Worm (Caenorhabditis elegans) whole organism, L2 larva: ENCODE measurements around the gene T28C12.15.

Experiments
- C34F6.9 ChIP-seq: fragments of 150-350 bp; optimal IDR thresholded peaks from 2 replicates; lab custom pipeline; 2014; ENCODE audit warnings: missing biosample characterization, missing genetic modification characterization
- R02D3.7 ChIP-seq: fragments of 150-350 bp; optimal IDR thresholded peaks from 2 replicates; lab custom pipeline; 2014; ENCODE audit warnings: missing biosample characterization, missing genetic modification characterization
- Y55F3AM.14 ChIP-seq: fragments of 200-800 bp; sonication (Bioruptor generic); optimal IDR thresholded peaks from 2 replicates; lab custom pipeline; 2018; ENCODE audit warnings: mild to moderate bottlenecking, missing genetic modification characterization, missing compliant biosample characterization
- ZK546.5 ChIP-seq: sonication (generic microtip); optimal IDR thresholded peaks from 2 replicates; lab custom pipeline; 2017; ENCODE audit warnings: missing biosample characterization, missing genetic modification characterization
- ama-1 ChIP-seq: fragments of 150-350 bp; optimal IDR thresholded peaks from 2 replicates; lab custom pipeline; 2018; ENCODE audit warnings: inconsistent platforms
- blmp-1 ChIP-seq: sonication (generic microtip); optimal IDR thresholded peaks from 2 replicates; lab custom pipeline; 2017; ENCODE audit warnings: missing genetic modification characterization, mild to moderate bottlenecking, missing compliant biosample characterization, antibody characterized with exemption, moderate library complexity; ENCODE audit not compliant: insufficient read depth
- ceh-16 ChIP-seq: fragments of 150-350 bp; optimal IDR thresholded peaks from 2 replicates; lab custom pipeline; 2014; ENCODE audit warnings: missing biosample characterization, missing genetic modification characterization
- ceh-82 ChIP-seq: fragments of 150-350 bp; optimal IDR thresholded peaks from 2 replicates; lab custom pipeline; 2014; ENCODE audit warnings: missing biosample characterization, missing genetic modification characterization
- crh-2 ChIP-seq: sonication (generic microtip); optimal IDR thresholded peaks from 2 replicates; lab custom pipeline; 2017; ENCODE audit warnings: missing biosample characterization, missing genetic modification characterization
- dmd-4 ChIP-seq: sonication (generic microtip); optimal IDR thresholded peaks from 2 replicates; lab custom pipeline; 2017; ENCODE audit warnings: missing biosample characterization, missing genetic modification characterization
- egl-27 ChIP-seq: sonication (generic microtip); optimal IDR thresholded peaks from 3 replicates; lab custom pipeline; 2017; ENCODE audit warnings: missing biosample characterization, missing genetic modification reagents, missing genetic modification characterization
- elt-1 ChIP-seq: fragments of 150-350 bp; optimal IDR thresholded peaks from 2 replicates; lab custom pipeline; 2014; ENCODE audit warnings: missing biosample characterization, missing genetic modification characterization
- elt-3 ChIP-seq: sonication (generic microtip); optimal IDR thresholded peaks from 2 replicates; lab custom pipeline; 2017; ENCODE audit warnings: missing biosample characterization, missing genetic modification characterization
- fos-1 ChIP-seq: fragments of 150-350 bp; optimal IDR thresholded peaks from 2 replicates; lab custom pipeline; 2014; ENCODE audit warnings: missing biosample characterization, missing genetic modification characterization
- gmeb-1 ChIP-seq: fragments of 150-350 bp; optimal IDR thresholded peaks from 2 replicates; lab custom pipeline; 2014; ENCODE audit warnings: missing biosample characterization, missing genetic modification characterization
- lin-11 ChIP-seq: fragments of 150-350 bp; sonication (generic microtip); optimal IDR thresholded peaks from 2 replicates; lab custom pipeline; 2014; ENCODE audit warnings: missing biosample characterization, missing genetic modification characterization, inconsistent platforms, mixed read lengths
- lin-13 ChIP-seq: fragments of 150-350 bp; optimal IDR thresholded peaks from 2 replicates; lab custom pipeline; 2014; ENCODE audit warnings: missing biosample characterization, missing genetic modification reagents, missing genetic modification characterization
- lsy-2 ChIP-seq, 2 experiments: fragments of 150-350 bp in 1 of 2; sonication (generic microtip) in 1 of 2; optimal IDR thresholded peaks; 2 replicates each; lab custom pipeline; 2014 to 2017; ENCODE audit warnings: missing biosample characterization in 2 of 2, missing genetic modification characterization in 2 of 2
- mab-5 ChIP-seq: fragments of 150-350 bp; optimal IDR thresholded peaks from 2 replicates; lab custom pipeline; 2014; ENCODE audit warnings: missing biosample characterization, missing genetic modification characterization
- mbf-1 ChIP-seq: sonication (generic microtip); optimal IDR thresholded peaks from 2 replicates; lab custom pipeline; 2017; ENCODE audit warnings: missing biosample characterization, missing genetic modification characterization
- mdl-1 ChIP-seq, 2 experiments: fragments of 150-350 bp in 1 of 2; sonication (generic microtip) in 1 of 2; optimal IDR thresholded peaks; 2 replicates each; lab custom pipeline; 2017; ENCODE audit warnings: missing biosample characterization in 2 of 2, missing genetic modification characterization in 2 of 2
- nhr-11 ChIP-seq: fragments of 150-350 bp; optimal IDR thresholded peaks from 2 replicates; lab custom pipeline; 2014; ENCODE audit warnings: missing biosample characterization, missing genetic modification characterization
- nhr-12 ChIP-seq: fragments of 150-350 bp; optimal IDR thresholded peaks from 2 replicates; lab custom pipeline; 2014; ENCODE audit warnings: missing biosample characterization, missing genetic modification characterization
- nhr-129 ChIP-seq: fragments of 150-350 bp; optimal IDR thresholded peaks from 2 replicates; lab custom pipeline; 2014; ENCODE audit warnings: missing biosample characterization, missing genetic modification characterization
- nhr-21 ChIP-seq: fragments of 150-350 bp; optimal IDR thresholded peaks from 2 replicates; lab custom pipeline; 2014; ENCODE audit warnings: missing biosample characterization, missing genetic modification characterization
- nhr-23 ChIP-seq: fragments of 150-350 bp; optimal IDR thresholded peaks from 2 replicates; lab custom pipeline; 2014; ENCODE audit warnings: missing biosample characterization, missing genetic modification reagents, missing genetic modification characterization
- nhr-237 ChIP-seq: fragments of 150-350 bp; optimal IDR thresholded peaks from 2 replicates; lab custom pipeline; 2014; ENCODE audit warnings: missing biosample characterization, missing genetic modification characterization
- nhr-25 ChIP-seq: fragments of 150-350 bp; sonication (generic microtip); optimal IDR thresholded peaks from 3 replicates; lab custom pipeline; 2014; ENCODE audit warnings: missing biosample characterization, missing genetic modification characterization
- nhr-6 ChIP-seq: fragments of 150-350 bp; optimal IDR thresholded peaks from 2 replicates; lab custom pipeline; 2014; ENCODE audit warnings: missing biosample characterization, missing genetic modification characterization
- peb-1 ChIP-seq: fragments of 150-350 bp; optimal IDR thresholded peaks from 2 replicates; lab custom pipeline; 2014; ENCODE audit warnings: missing biosample characterization, missing genetic modification characterization
- sem-4 ChIP-seq: fragments of 150-350 bp; optimal IDR thresholded peaks from 2 replicates; lab custom pipeline; 2014; ENCODE audit warnings: missing biosample characterization, missing genetic modification reagents, missing genetic modification characterization
- skn-1 ChIP-seq: sonication (generic microtip); optimal IDR thresholded peaks from 2 replicates; lab custom pipeline; 2017; ENCODE audit warnings: missing biosample characterization, missing genetic modification characterization
- sma-3 ChIP-seq: sonication (generic microtip); optimal IDR thresholded peaks from 2 replicates; lab custom pipeline; 2016; ENCODE audit warnings: missing genetic modification reagents, missing genetic modification characterization, missing compliant biosample characterization
- sma-9 ChIP-seq, 2 experiments: fragments of 150-350 bp in 1 of 2; sonication (generic microtip) in 1 of 2; optimal IDR thresholded peaks; 2 replicates each; lab custom pipeline; 2014 to 2016; ENCODE audit warnings: missing genetic modification characterization in 2 of 2, mild to moderate bottlenecking in 1 of 2, missing biosample characterization in 1 of 2, missing compliant biosample characterization in 1 of 2, missing genetic modification reagents in 1 of 2, moderate library complexity in 1 of 2
- snpc-4 ChIP-seq: fragments of 150-350 bp; optimal IDR thresholded peaks from 2 replicates; lab custom pipeline; 2014; ENCODE audit warnings: missing biosample characterization, missing genetic modification characterization
- unc-39 ChIP-seq: fragments of 150-350 bp; optimal IDR thresholded peaks from 2 replicates; lab custom pipeline; 2014; ENCODE audit warnings: missing biosample characterization, missing genetic modification characterization
- unc-55 ChIP-seq: fragments of 150-350 bp; sonication (generic microtip); optimal IDR thresholded peaks from 3 replicates; lab custom pipeline; 2014; ENCODE audit warnings: missing biosample characterization, missing genetic modification reagents, missing genetic modification characterization
- zag-1 ChIP-seq: fragments of 150-350 bp; optimal IDR thresholded peaks from 2 replicates; lab custom pipeline; 2014; ENCODE audit warnings: missing biosample characterization, missing genetic modification characterization
- ztf-11 ChIP-seq: sonication (generic microtip); optimal IDR thresholded peaks from 2 replicates; lab custom pipeline; 2017; ENCODE audit warnings: missing biosample characterization, missing genetic modification characterization
- ztf-4 ChIP-seq: fragments of 150-350 bp; optimal IDR thresholded peaks from 2 replicates; lab custom pipeline; 2014; ENCODE audit warnings: missing biosample characterization, missing genetic modification characterization

T28C12.15 gene

DNA sequence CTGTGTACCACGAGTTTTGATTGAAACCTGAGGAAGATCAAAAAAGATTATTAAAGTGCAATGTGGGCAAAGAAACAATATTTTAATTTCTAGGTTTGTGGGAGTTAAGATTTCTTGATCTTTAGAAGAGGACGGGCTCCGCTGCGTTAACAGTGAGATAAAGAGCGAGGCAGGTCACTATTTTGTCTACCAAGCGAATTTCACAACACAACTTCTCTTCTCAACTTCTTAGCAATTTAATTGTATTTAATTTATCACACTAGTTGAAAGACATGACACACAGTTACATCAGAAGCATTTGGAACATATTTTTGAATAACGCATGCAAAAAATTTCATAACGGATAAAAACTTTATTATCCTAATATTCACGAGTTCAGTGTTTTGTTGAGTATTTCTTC is 4.8 kb upstream of the T28C12.15 start:
- TF ChIP-seq crh-2 (tag; lab: Kevin White, UChicago) = peak; percentile 33
- TF ChIP-seq sma-3 (GFP tag; lab: Kevin White, UChicago) = peak; percentile 38
- no peak for TF ChIP-seq ceh-16 (tag; lab: Kevin White, UChicago)
- TF ChIP-seq nhr-21 (tag; lab: Kevin White, UChicago) = peak; percentile 8

DNA sequence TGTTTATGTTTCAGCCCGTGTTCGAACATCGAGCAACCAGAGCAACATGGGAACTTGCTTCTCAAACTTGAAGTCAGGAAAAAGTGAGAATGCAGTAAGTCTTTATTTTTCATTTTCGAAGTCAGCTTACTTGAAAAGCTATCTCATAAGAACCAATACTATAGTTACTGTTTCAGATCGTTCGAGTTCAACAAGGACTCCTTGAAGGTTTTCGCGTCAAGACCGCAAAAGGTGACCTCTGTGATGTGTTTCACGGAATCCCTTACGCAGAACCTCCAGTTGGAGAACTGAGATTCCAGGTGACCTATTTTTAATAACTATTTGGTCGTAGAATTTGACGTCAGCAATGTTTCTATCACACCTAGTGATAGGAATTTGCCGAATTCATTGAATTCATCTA is 2.0 kb upstream of the T28C12.15 start:
- TF ChIP-seq nhr-6 (tag; lab: Kevin White, UChicago) = no peak
- TF ChIP-seq ztf-11 (tag; lab: Kevin White, UChicago) = no peak
- no peak for TF ChIP-seq nhr-11 (tag; lab: Kevin White, UChicago)
- TF ChIP-seq lin-11 (tag; lab: Kevin White, UChicago) = no peak
- TF ChIP-seq elt-1 = no peak
- no peak for TF ChIP-seq C34F6.9
- no peak for TF ChIP-seq ztf-4 (tag; lab: Kevin White, UChicago)

DNA sequence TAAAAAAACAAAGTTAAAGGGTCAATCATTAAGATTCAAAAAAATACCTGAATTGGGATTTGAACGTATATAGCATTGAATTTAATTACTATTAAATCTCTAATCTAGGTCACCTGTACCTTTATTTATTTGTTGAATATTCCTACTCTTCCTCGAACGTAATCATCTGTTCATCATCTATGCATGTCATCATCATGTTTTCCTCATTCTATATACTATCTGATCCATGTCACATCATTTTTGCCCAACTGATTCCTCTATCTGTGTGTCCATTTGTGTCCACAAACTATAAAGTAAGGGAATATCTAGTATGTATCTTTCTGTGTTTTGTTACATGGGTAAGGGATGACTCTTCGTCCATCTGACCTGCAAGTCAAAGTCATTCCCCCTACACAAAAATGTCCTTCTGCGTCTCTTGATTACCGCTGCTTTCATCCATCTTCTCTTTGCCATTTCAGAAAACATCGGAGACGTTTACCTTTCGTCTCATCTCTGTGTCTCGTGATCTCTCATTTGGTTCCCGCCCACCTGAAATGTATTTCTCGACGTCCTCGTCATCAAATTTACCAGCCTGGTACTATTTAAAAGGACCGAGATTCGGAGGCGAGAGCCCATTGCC is 1.3 kb upstream of the T28C12.15 start:
- TF ChIP-seq elt-3 (no peak), sma-9 (GFP tag; optimal IDR thresholded peaks at IDR 0.05; lab: Kevin White, UChicago) (peak; percentile 69), sma-9 (tag; optimal IDR thresholded peaks at IDR 0.05; lab: Kevin White, UChicago) (no peak), egl-27 (tag; lab: Kevin White, UChicago) (no peak), mab-5 (no peak), ztf-4 (tag; lab: Kevin White, UChicago) (peak; percentile 15), crh-2 (tag; lab: Kevin White, UChicago) (peak; percentile 3), skn-1 (tag; lab: Kevin White, UChicago) (no peak), unc-55 (GFP tag; lab: Kevin White, UChicago) (no peak), nhr-129 (tag; lab: Kevin White, UChicago) (peak; percentile 52), mdl-1 (tag; optimal IDR thresholded peaks at IDR 0.05; lab: Kevin White, UChicago) (no peak), snpc-4 (tag; lab: Kevin White, UChicago) (no peak), R02D3.7 (tag; lab: Kevin White, UChicago) (no peak), ZK546.5 (tag; lab: Kevin White, UChicago) (no peak), lsy-2 (tag; optimal IDR thresholded peaks at IDR 0.05; lab: Kevin White, UChicago) (no peak), nhr-25 (tag; lab: Kevin White, UChicago) (peak; percentile 75), nhr-21 (tag; lab: Kevin White, UChicago) (peak; percentile 60), blmp-1 (peak; percentile 3), ceh-82 (no peak), nhr-12 (tag; lab: Kevin White, UChicago) (no peak), fos-1 (tag; lab: Kevin White, UChicago) (peak; percentile 14), sma-3 (GFP tag; lab: Kevin White, UChicago) (peak; percentile 80)

DNA sequence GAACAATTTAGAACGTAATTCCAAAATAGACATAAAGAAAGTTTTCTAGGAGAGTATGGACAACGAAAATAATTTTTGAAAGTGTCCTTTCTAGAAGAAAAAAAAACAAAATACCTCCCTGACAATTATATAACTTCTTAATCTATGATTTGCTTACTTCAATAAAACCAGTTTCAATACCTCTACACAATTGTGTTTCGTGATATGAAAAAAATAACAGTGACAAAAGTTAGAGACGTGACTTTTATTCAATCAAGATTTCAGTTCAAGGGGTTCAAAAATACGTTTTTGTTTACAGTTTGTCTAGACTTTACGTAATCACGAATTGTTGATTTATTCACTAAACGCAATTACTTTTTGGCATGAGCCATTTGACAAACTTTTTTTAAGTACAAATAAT is 303 bp downstream of the T28C12.15 start:
- TF ChIP-seq crh-2 (tag; lab: Kevin White, UChicago) (no peak), snpc-4 (tag; lab: Kevin White, UChicago) (no peak), Y55F3AM.14 (GFP tag; lab: Kevin White, UChicago) (no peak), unc-39 (no peak)

ce11 chrV:6319358-6319757 is 2.2 kb downstream of the T28C12.15 start:
- no peak for TF ChIP-seq mab-5
- no peak for TF ChIP-seq dmd-4
- TF ChIP-seq sma-9 (GFP tag; optimal IDR thresholded peaks at IDR 0.05; lab: Kevin White, UChicago) = peak; percentile 79
- TF ChIP-seq sma-9 (tag; optimal IDR thresholded peaks at IDR 0.05; lab: Kevin White, UChicago) = no peak
- TF ChIP-seq lin-13 (GFP tag; lab: Kevin White, UChicago) = no peak
- TF ChIP-seq nhr-23 (tag; lab: Kevin White, UChicago) = no peak
- TF ChIP-seq snpc-4 (tag; lab: Kevin White, UChicago) = no peak
- no peak for TF ChIP-seq ceh-82
- TF ChIP-seq gmeb-1 (tag; lab: Kevin White, UChicago) = no peak
- peak; percentile 10 for TF ChIP-seq crh-2 (tag; lab: Kevin White, UChicago)
- no peak for TF ChIP-seq nhr-237 (tag; lab: Kevin White, UChicago)
- no peak for TF ChIP-seq mdl-1 (tag; optimal IDR thresholded peaks at IDR 0.05; lab: Kevin White, UChicago)
- no peak for TF ChIP-seq nhr-129 (tag; lab: Kevin White, UChicago)
- no peak for TF ChIP-seq R02D3.7 (tag; lab: Kevin White, UChicago)
- TF ChIP-seq nhr-11 (tag; lab: Kevin White, UChicago) = no peak
- no peak for TF ChIP-seq zag-1 (tag; lab: Kevin White, UChicago)
- TF ChIP-seq ztf-4 (tag; lab: Kevin White, UChicago) = no peak
- no peak for TF ChIP-seq sem-4 (tag; lab: Kevin White, UChicago)
- TF ChIP-seq peb-1 (tag; lab: Kevin White, UChicago) = no peak
- no peak for TF ChIP-seq ztf-11 (tag; lab: Kevin White, UChicago)
- TF ChIP-seq lin-11 (tag; lab: Kevin White, UChicago) = no peak
- TF ChIP-seq nhr-25 (tag; lab: Kevin White, UChicago) = peak; percentile 5
- peak; percentile 47 for TF ChIP-seq nhr-21 (tag; lab: Kevin White, UChicago)
- no peak for TF ChIP-seq mbf-1 (tag; lab: Kevin White, UChicago)
- TF ChIP-seq blmp-1 = peak; percentile 34
- no peak for TF ChIP-seq Y55F3AM.14 (GFP tag; lab: Kevin White, UChicago)
- no peak for TF ChIP-seq ama-1 (lab: Kevin White, UChicago)
- no peak for TF ChIP-seq egl-27 (tag; lab: Kevin White, UChicago)
- no peak for TF ChIP-seq ceh-16 (tag; lab: Kevin White, UChicago)
- TF ChIP-seq sma-3 (GFP tag; lab: Kevin White, UChicago) = peak; percentile 68
